Worm (Caenorhabditis elegans) whole organism, early embryonic: ENCODE results near the gene irld-19.

Source experiments
- B0310.2 ChIP-seq: sonication (generic microtip); optimal IDR thresholded peaks from 2 replicates; lab custom pipeline; 2016; ENCODE audit warnings: mild to moderate bottlenecking, missing genetic modification characterization, missing compliant biosample characterization
- F13C5.2 ChIP-seq: sonication (generic microtip); optimal IDR thresholded peaks from 2 replicates; lab custom pipeline; 2017; ENCODE audit warnings: mild to moderate bottlenecking, missing genetic modification characterization, inconsistent platforms, missing compliant biosample characterization
- aly-1 ChIP-seq: sonication (generic microtip); optimal IDR thresholded peaks from 2 replicates; lab custom pipeline; 2016; ENCODE audit warnings: missing genetic modification characterization, missing compliant biosample characterization
- ama-1 ChIP-seq: fragments of 150-350 bp; optimal IDR thresholded peaks from 2 replicates; lab custom pipeline; 2014
- ceh-13 ChIP-seq: fragments of 200-800 bp; sonication (Bioruptor generic); optimal IDR thresholded peaks from 2 replicates; lab custom pipeline; 2018; ENCODE audit warnings: mild to moderate bottlenecking, missing genetic modification characterization, missing compliant biosample characterization
- ceh-36 ChIP-seq: sonication (generic microtip); optimal IDR thresholded peaks from 2 replicates; lab custom pipeline; 2016; ENCODE audit warnings: missing genetic modification characterization, inconsistent platforms, missing compliant biosample characterization
- ets-7 ChIP-seq: sonication (generic microtip); optimal IDR thresholded peaks from 2 replicates; lab custom pipeline; 2016; ENCODE audit warnings: missing genotype, missing genetic modification characterization, missing compliant biosample characterization
- flt-1 ChIP-seq: fragments of 200-800 bp; sonication (Bioruptor generic); IDR thresholded peaks from 2 replicates; pipeline ENCODE4 v1.3.6; 2022; ENCODE audit warnings: missing genetic modification characterization, missing compliant biosample characterization
- hmbx-1 ChIP-seq: sonication (generic microtip); optimal IDR thresholded peaks from 2 replicates; lab custom pipeline; 2016; ENCODE audit warnings: mild to moderate bottlenecking, missing genetic modification characterization, missing compliant biosample characterization
- hmg-4 ChIP-seq: fragments of 200-800 bp; sonication (Bioruptor generic); optimal IDR thresholded peaks from 2 replicates; lab custom pipeline; 2018; ENCODE audit warnings: mild to moderate bottlenecking, missing genetic modification characterization, missing compliant biosample characterization
- hnd-1 ChIP-seq: sonication (generic microtip); optimal IDR thresholded peaks from 2 replicates; lab custom pipeline; 2016; ENCODE audit warnings: missing genetic modification characterization, missing compliant biosample characterization
- pes-1 ChIP-seq: fragments of 200-800 bp; sonication (Bioruptor generic); IDR thresholded peaks from 2 replicates; pipeline ENCODE4 v1.3.6; 2022; ENCODE audit warnings: missing genetic modification reagents, missing genetic modification characterization, missing compliant biosample characterization
- scrt-1 ChIP-seq: fragments of 200-800 bp; sonication (Bioruptor generic); IDR thresholded peaks from 2 replicates; pipeline ENCODE4 v1.3.6; 2022; ENCODE audit warnings: missing genetic modification characterization, missing compliant biosample characterization
- sea-1 ChIP-seq: fragments of 200-800 bp; sonication (Bioruptor generic); conservative IDR thresholded peaks from 2 replicates; pipeline ENCODE4 v1.3.6; 2022; ENCODE audit warnings: missing genetic modification characterization, missing compliant biosample characterization
- tbx-11 ChIP-seq: fragments of 200-800 bp; sonication (Bioruptor generic); IDR thresholded peaks from 2 replicates; pipeline ENCODE4 v1.3.6; 2022; ENCODE audit warnings: missing genetic modification characterization, missing compliant biosample characterization
- tbx-37 ChIP-seq: fragments of 200-800 bp; sonication (Bioruptor generic); conservative IDR thresholded peaks from 2 replicates; pipeline ENCODE4 v1.3.6; 2022; ENCODE audit warnings: missing genetic modification reagents, missing genetic modification characterization, missing compliant biosample characterization
- tra-4 ChIP-seq: sonication (generic microtip); optimal IDR thresholded peaks from 2 replicates; lab custom pipeline; 2017; ENCODE audit warnings: missing genetic modification characterization, missing compliant biosample characterization

The irld-19 gene

DNA sequence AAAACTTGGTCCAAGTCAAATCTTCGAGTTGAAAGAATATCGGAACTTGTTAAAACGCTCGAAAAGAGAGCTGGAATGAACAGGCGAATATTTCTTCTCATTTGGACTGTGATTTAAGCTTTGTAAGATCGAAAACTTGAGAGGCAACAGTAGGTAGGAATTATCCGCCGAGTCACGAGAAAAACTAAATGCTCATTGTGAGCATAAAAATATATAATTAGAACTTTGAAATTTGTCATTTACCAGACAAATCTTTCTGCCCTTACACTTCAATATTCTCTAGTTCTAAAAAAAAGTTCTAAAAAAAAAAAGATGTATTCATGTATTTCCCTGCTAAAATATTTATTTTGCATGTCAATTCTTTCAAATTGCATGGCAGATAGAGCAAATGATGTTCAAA, at the start of gene irld-19, which contains the start of gene irld-61:
Gene irld-19 (minus strand): TSS at position 101 of the 400 bp plus-strand sequence.
Gene irld-61 (plus strand): TSS at position 313 of the 400 bp plus-strand sequence.
- no peak for TF ChIP-seq hmg-4
- no peak for TF ChIP-seq pes-1 (GFP tag; lab: Robert Waterston, UW)
- TF ChIP-seq flt-1 = no peak
- no peak for TF ChIP-seq tra-4
- no peak for TF ChIP-seq ama-1 (lab: Kevin White, UChicago)

DNA sequence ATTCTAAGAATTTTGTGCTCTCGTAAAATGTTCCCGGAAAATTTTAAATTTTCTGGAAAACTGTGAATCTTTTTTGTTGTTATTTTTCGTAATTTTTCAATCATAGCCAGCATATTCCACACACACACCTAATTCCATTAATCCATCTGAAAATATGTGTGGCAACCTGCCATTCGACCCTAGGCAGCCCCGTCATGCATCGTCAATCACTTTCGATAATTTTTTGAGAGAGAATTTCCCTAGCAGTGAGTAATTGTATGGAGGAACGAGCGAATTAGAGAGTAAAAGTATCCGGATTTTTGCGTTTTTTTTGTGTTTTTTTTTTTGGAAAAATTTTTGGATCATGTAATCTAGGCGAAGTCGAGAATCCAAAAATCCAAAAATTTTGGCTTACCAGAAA, 49.1 kb upstream of the irld-19 start, which contains the start of gene BE10.4:
Gene BE10.4 (plus strand): TSS at position 301 of the 400 bp plus-strand sequence.
- TF ChIP-seq sea-1 (GFP tag; lab: Robert Waterston, UW) (no peak), hmbx-1 (tag; lab: Kevin White, UChicago) (no peak), hnd-1 (tag; lab: Kevin White, UChicago) (no peak), hmg-4 (no peak), scrt-1 (GFP tag; lab: Robert Waterston, UW) (no peak), tbx-37 (GFP tag; lab: Robert Waterston, UW) (no peak), tbx-11 (GFP tag; lab: Robert Waterston, UW) (no peak), tra-4 (no peak), ama-1 (lab: Kevin White, UChicago) (no peak), F13C5.2 (no peak), flt-1 (no peak)

DNA sequence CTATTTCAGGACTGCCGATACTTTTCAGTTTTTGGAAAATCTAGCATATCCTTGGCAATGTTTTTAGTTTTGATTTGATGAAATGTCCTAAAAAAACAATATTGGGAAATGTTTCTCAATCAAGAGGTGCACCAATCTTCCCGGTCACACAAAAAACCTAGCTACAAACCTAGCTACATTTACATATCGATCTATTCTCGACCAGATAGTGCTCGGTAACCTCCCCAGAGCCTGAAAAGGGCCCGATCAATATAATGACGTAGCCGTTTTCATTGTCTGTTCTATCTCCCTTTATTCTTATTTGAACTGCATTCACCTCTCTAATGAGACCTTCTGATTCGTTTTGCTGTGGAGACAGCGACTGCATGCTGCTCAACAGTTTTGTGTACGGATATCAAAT, 43.6 kb upstream of the irld-19 start, which contains the start of gene BE10.3:
Gene BE10.3 (plus strand): TSS at position 301 of the 400 bp plus-strand sequence.
- TF ChIP-seq tbx-37 (GFP tag; lab: Robert Waterston, UW) (no peak), hmbx-1 (tag; lab: Kevin White, UChicago) (no peak), ama-1 (lab: Kevin White, UChicago) (no peak), ceh-36 (no peak), flt-1 (no peak), ceh-13 (GFP tag; lab: Kevin White, UChicago) (no peak), tbx-11 (GFP tag; lab: Robert Waterston, UW) (no peak), tra-4 (no peak), pes-1 (GFP tag; lab: Robert Waterston, UW) (no peak), ets-7 (tag; lab: Kevin White, UChicago) (no peak), scrt-1 (GFP tag; lab: Robert Waterston, UW) (no peak)

DNA sequence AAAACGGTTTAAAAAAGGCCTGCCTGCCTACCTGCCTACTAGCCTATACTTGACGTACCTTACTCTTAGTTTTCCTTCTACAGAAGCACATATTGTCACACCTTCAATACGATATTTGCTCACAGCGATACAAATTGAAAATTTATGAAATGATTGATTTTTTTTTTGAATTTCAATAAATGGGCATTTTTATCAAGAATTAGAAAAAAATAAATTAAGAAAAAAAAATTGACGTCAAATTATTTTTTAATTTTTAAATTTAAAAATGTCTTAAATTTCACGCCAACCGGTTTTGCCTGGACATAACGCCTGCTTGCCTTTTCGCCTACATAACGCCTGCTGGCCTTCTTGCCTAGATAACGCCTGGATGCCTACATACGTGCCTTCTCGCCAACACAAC, 42.6 kb upstream of the irld-19 start, which contains the start of gene BE10.5:
Gene BE10.5 (minus strand): TSS at position 101 of the 400 bp plus-strand sequence.
- TF ChIP-seq ceh-36 (no peak), B0310.2 (tag; lab: Kevin White, UChicago) (no peak), ama-1 (lab: Kevin White, UChicago) (no peak), ets-7 (tag; lab: Kevin White, UChicago) (no peak), hmbx-1 (tag; lab: Kevin White, UChicago) (no peak), hmg-4 (no peak), F13C5.2 (no peak), scrt-1 (GFP tag; lab: Robert Waterston, UW) (no peak), flt-1 (no peak), tra-4 (no peak), pes-1 (GFP tag; lab: Robert Waterston, UW) (no peak), sea-1 (GFP tag; lab: Robert Waterston, UW) (no peak), aly-1 (tag; lab: Kevin White, UChicago) (no peak), hnd-1 (tag; lab: Kevin White, UChicago) (no peak), ceh-13 (GFP tag; lab: Kevin White, UChicago) (no peak), tbx-11 (GFP tag; lab: Robert Waterston, UW) (no peak), tbx-37 (GFP tag; lab: Robert Waterston, UW) (no peak)

DNA sequence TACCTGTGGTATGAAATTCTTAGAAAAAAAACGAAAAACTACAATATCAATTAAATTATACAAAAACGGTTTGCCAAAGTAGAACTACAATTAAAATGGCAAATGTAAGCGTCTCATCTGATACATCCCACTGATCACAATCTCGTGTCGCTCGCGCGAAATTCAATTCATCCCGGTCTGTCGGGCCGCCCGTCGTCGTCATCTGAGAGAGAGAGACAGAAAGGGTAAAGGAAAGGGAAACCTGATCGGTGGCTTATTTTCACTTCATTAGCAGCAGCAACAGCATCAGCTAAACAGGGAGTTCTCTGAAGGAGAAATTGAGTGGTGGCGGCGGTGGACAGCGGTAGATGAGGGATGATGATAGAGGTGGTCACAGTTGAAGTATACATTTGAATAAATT, 36.4 kb upstream of the irld-19 start:
- no peak for TF ChIP-seq ceh-36
- no peak for TF ChIP-seq sea-1 (GFP tag; lab: Robert Waterston, UW)
- no peak for TF ChIP-seq aly-1 (tag; lab: Kevin White, UChicago)
- no peak for TF ChIP-seq tbx-37 (GFP tag; lab: Robert Waterston, UW)
- TF ChIP-seq flt-1 = no peak
- no peak for TF ChIP-seq hnd-1 (tag; lab: Kevin White, UChicago)
- no peak for TF ChIP-seq tra-4
- TF ChIP-seq ceh-13 (GFP tag; lab: Kevin White, UChicago) = no peak
- no peak for TF ChIP-seq ets-7 (tag; lab: Kevin White, UChicago)
- no peak for TF ChIP-seq pes-1 (GFP tag; lab: Robert Waterston, UW)
- no peak for TF ChIP-seq ama-1 (lab: Kevin White, UChicago)
- TF ChIP-seq hmbx-1 (tag; lab: Kevin White, UChicago) = no peak
- TF ChIP-seq scrt-1 (GFP tag; lab: Robert Waterston, UW) = no peak

DNA sequence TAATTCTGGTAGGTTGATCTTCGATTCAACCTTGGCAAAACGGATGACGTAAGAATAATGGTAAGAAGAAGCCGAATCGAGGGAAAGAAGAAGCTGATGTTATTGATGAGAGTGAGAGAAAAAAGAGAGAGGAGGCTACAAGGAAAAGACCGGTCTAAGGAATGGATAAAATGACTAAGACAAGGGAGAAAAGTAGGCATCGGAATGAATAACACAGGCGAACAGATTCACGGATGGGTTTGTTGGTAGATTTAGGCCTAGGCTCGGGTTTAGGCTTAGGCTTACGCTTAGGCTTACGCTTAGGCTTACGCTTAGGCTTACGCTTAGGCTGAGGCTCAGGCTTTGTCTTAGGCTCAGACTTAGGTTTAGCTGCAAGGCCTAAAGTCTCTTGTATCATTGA, 34.3 kb upstream of the irld-19 start, which contains the start of gene agmo-1:
Gene agmo-1 (minus strand): TSS at position 101 of the 400 bp plus-strand sequence.
- TF ChIP-seq hmg-4 (no peak), sea-1 (GFP tag; lab: Robert Waterston, UW) (no peak), flt-1 (no peak), tbx-37 (GFP tag; lab: Robert Waterston, UW) (no peak), ama-1 (lab: Kevin White, UChicago) (no peak), pes-1 (GFP tag; lab: Robert Waterston, UW) (no peak), B0310.2 (tag; lab: Kevin White, UChicago) (no peak), hnd-1 (tag; lab: Kevin White, UChicago) (no peak), ceh-36 (no peak), tbx-11 (GFP tag; lab: Robert Waterston, UW) (no peak), tra-4 (no peak), ceh-13 (GFP tag; lab: Kevin White, UChicago) (no peak), ets-7 (tag; lab: Kevin White, UChicago) (no peak), aly-1 (tag; lab: Kevin White, UChicago) (no peak), hmbx-1 (tag; lab: Kevin White, UChicago) (no peak), F13C5.2 (no peak)

DNA sequence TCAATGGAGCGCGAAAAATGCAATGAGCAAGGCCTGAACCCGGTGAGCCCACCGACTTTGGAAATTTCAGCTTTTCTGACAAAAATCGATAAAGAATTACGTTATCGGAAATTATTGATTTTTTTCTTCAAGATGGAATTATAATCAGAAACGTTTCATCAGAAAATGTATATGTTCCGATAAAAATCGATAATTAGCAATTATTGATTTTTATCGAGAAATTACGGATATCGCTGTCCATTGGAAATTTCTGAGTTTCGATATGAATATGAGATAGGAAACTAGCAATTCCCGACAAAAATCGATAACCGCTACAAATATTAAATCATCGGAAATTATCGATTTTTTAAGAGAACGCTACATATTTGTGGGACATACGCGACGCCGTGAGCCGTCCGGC, 30.1 kb upstream of the irld-19 start:
- no peak for TF ChIP-seq sea-1 (GFP tag; lab: Robert Waterston, UW)
- TF ChIP-seq ama-1 (lab: Kevin White, UChicago) = no peak
- TF ChIP-seq hmbx-1 (tag; lab: Kevin White, UChicago) = no peak
- TF ChIP-seq ets-7 (tag; lab: Kevin White, UChicago) = no peak
- no peak for TF ChIP-seq scrt-1 (GFP tag; lab: Robert Waterston, UW)
- TF ChIP-seq tbx-11 (GFP tag; lab: Robert Waterston, UW) = no peak
- no peak for TF ChIP-seq hnd-1 (tag; lab: Kevin White, UChicago)
- no peak for TF ChIP-seq hmg-4
- TF ChIP-seq F13C5.2 = no peak
